Worm (Caenorhabditis elegans) whole organism, young adult: ENCODE measurements around the gene srx-114.

ENCODE experiments used
- ZK185.1 ChIP-seq: sonication (generic microtip); optimal IDR thresholded peaks from 2 replicates; lab custom pipeline; 2016; ENCODE audit warnings: mild to moderate bottlenecking, missing genetic modification characterization, missing compliant biosample characterization; ENCODE audit not compliant: poor library complexity, severe bottlenecking
- ztf-28 ChIP-seq: fragments of 200-800 bp; sonication (Bioruptor generic); IDR thresholded peaks from 2 replicates; pipeline ENCODE4 v1.3.6; 2022; ENCODE audit warnings: missing genetic modification reagents, missing genetic modification characterization, missing compliant biosample characterization

- TF ChIP-seq ZK185.1 (tag; lab: Kevin White, UChicago) (no peak), ztf-28 (GFP tag; lab: Robert Waterston, UW) (no peak)
Observed at ce11 chrII:5407548-5407947, 25.4 kb downstream of the srx-114 start, which contains the start of gene clec-141.
